Fruit fly (Drosophila melanogaster) whole organism, embryonic: ENCODE data around the gene CG7924.

ENCODE experiments used
- BEAF-32 ChIP-seq: fragments of 200-800 bp; sonication (Bioruptor generic); optimal IDR thresholded peaks from 3 replicates; lab custom pipeline; 2017; ENCODE audit warnings: missing biosample characterization, missing genetic modification characterization, mild to moderate bottlenecking, moderate library complexity, missing genetic modification reagents
- CG10209 ChIP-seq: fragments of 200-800 bp; sonication (Bioruptor generic); optimal IDR thresholded peaks from 3 replicates; lab custom pipeline; 2017; ENCODE audit warnings: missing biosample characterization, mild to moderate bottlenecking, missing genetic modification characterization, missing genetic modification reagents
- CG11398 ChIP-seq: fragments of 200-800 bp; sonication (Bioruptor generic); optimal IDR thresholded peaks from 2 replicates; lab custom pipeline; 2016; ENCODE audit warnings: missing biosample characterization, missing genetic modification characterization
- CG11560 ChIP-seq: fragments of 200-800 bp; sonication (Bioruptor generic); IDR thresholded peaks from 3 replicates; pipeline ENCODE4 v1.3.6; 2022; ENCODE audit warnings: missing biosample characterization, missing genetic modification characterization
- CG12769 ChIP-seq: fragments of 200-800 bp; sonication (Bioruptor generic); optimal IDR thresholded peaks from 2 replicates; lab custom pipeline; 2019; ENCODE audit warnings: missing biosample characterization, mild to moderate bottlenecking, missing genetic modification characterization, moderate library complexity
- CG14667 ChIP-seq: fragments of 200-800 bp; sonication (Bioruptor generic); IDR thresholded peaks from 2 replicates; pipeline ENCODE4 v1.3.6; 2022; ENCODE audit warnings: missing biosample characterization, missing genetic modification characterization
- CG14710 ChIP-seq: fragments of 200-800 bp; sonication (Bioruptor generic); optimal IDR thresholded peaks from 3 replicates; lab custom pipeline; 2019; ENCODE audit warnings: missing biosample characterization, mild to moderate bottlenecking, missing genetic modification characterization, moderate library complexity
- CG17612 ChIP-seq: fragments of 200-800 bp; sonication (Bioruptor generic); IDR thresholded peaks from 2 replicates; pipeline ENCODE4 v1.3.6; 2022; ENCODE audit warnings: missing biosample characterization, missing genetic modification characterization
- CG3838 ChIP-seq: fragments of 200-800 bp; sonication (Bioruptor generic); optimal IDR thresholded peaks from 3 replicates; lab custom pipeline; 2016; ENCODE audit warnings: missing biosample characterization, missing genetic modification characterization
- CG4404 ChIP-seq: fragments of 200-800 bp; sonication (Bioruptor generic); IDR thresholded peaks from 2 replicates; pipeline ENCODE4 v1.3.6; 2022; ENCODE audit warnings: missing biosample characterization, missing genetic modification characterization
- CG4617 ChIP-seq: fragments of 200-800 bp; sonication (Bioruptor generic); optimal IDR thresholded peaks from 3 replicates; lab custom pipeline; 2016; ENCODE audit warnings: missing biosample characterization, missing genetic modification characterization, borderline replicate concordance
- CG5180 ChIP-seq: fragments of 200-800 bp; sonication (Bioruptor generic); optimal IDR thresholded peaks from 3 replicates; lab custom pipeline; 2017; ENCODE audit warnings: missing biosample characterization, missing genetic modification characterization, mild to moderate bottlenecking, moderate library complexity, missing genetic modification reagents
- Dbx ChIP-seq: fragments of 200-800 bp; sonication (Bioruptor generic); IDR thresholded peaks from 3 replicates; pipeline ENCODE4 v1.3.6; 2022; ENCODE audit warnings: missing biosample characterization, missing genetic modification characterization
- Elba2 ChIP-seq: fragments of 200-800 bp; sonication (Bioruptor generic); optimal IDR thresholded peaks from 3 replicates; lab custom pipeline; 2016; ENCODE audit warnings: missing biosample characterization, missing genetic modification characterization
- Ets65A ChIP-seq: fragments of 200-800 bp; sonication (Bioruptor generic); peaks from one replicate; lab custom pipeline; 2016; ENCODE audit warnings: missing biosample characterization, missing genetic modification characterization
- HLHmδ ChIP-seq: fragments of 200-800 bp; sonication (Bioruptor generic); optimal IDR thresholded peaks from 2 replicates; lab custom pipeline; 2018; ENCODE audit warnings: missing biosample characterization, mild to moderate bottlenecking, missing genetic modification characterization, moderate library complexity
- Kr ChIP-seq: fragments of 200-800 bp; sonication (Bioruptor generic); optimal IDR thresholded peaks from 2 replicates; lab custom pipeline; 2017; ENCODE audit warnings: missing biosample characterization, mild to moderate bottlenecking, missing genetic modification characterization
- Lpt ChIP-seq: fragments of >200 bp; optimal IDR thresholded peaks from 2 replicates; lab custom pipeline; 2018; ENCODE audit warnings: missing biosample characterization, missing genetic modification characterization
- Mes4 ChIP-seq: fragments of 200-800 bp; sonication (Bioruptor generic); optimal IDR thresholded peaks from 2 replicates; lab custom pipeline; 2016; ENCODE audit warnings: missing biosample characterization, missing genetic modification characterization
- Mrtf ChIP-seq: fragments of 200-800 bp; sonication (Bioruptor generic); IDR thresholded peaks from 3 replicates; pipeline ENCODE4 v1.3.6; 2022; ENCODE audit warnings: missing biosample characterization, missing genetic modification characterization
- Neu2 ChIP-seq: fragments of 200-800 bp; sonication (Bioruptor generic); optimal IDR thresholded peaks from 3 replicates; lab custom pipeline; 2016; ENCODE audit warnings: missing biosample characterization, missing genetic modification characterization, borderline replicate concordance
- Nf-YA ChIP-seq: fragments of 200-800 bp; sonication (Bioruptor generic); IDR thresholded peaks from 2 replicates; pipeline ENCODE4 v1.3.6; 2022; ENCODE audit warnings: missing biosample characterization, missing genetic modification characterization
- Rfx ChIP-seq: fragments of 200-800 bp; sonication (Bioruptor generic); IDR thresholded peaks from 2 replicates; pipeline ENCODE4 v1.3.6; 2022; ENCODE audit warnings: missing biosample characterization, missing genetic modification characterization
- Spps ChIP-seq: fragments of 200-800 bp; sonication (Bioruptor generic); optimal IDR thresholded peaks from 2 replicates; lab custom pipeline; 2018; ENCODE audit warnings: missing biosample characterization, mild to moderate bottlenecking, missing genetic modification characterization
- Sry-β ChIP-seq: fragments of 200-800 bp; sonication (Bioruptor generic); optimal IDR thresholded peaks from 2 replicates; lab custom pipeline; 2018; ENCODE audit warnings: missing biosample characterization, mild to moderate bottlenecking, missing genetic modification characterization, moderate library complexity
- Stat92E ChIP-seq, 3 experiments: fragments of >200 bp in 2 of 3; fragments of 200-800 bp in 1 of 3; sonication (Bioruptor generic) in 1 of 3; optimal IDR thresholded peaks; 2 replicates each; lab custom pipeline; 2017 to 2019; ENCODE audit warnings: missing biosample characterization in 3 of 3, missing genetic modification characterization in 3 of 3, mild to moderate bottlenecking in 1 of 3, moderate library complexity in 1 of 3
- Tbp ChIP-seq: fragments of >200 bp; optimal IDR thresholded peaks from 2 replicates; lab custom pipeline; 2018; ENCODE audit warnings: missing biosample characterization, missing genetic modification characterization
- ato ChIP-seq: fragments of 200-800 bp; sonication (Bioruptor generic); IDR thresholded peaks from 2 replicates; pipeline ENCODE4 v1.3.6; 2022; ENCODE audit warnings: missing biosample characterization, missing genetic modification characterization; ENCODE audit not compliant: partially characterized antibody
- bbx ChIP-seq: fragments of 200-800 bp; sonication (Bioruptor generic); IDR thresholded peaks from 2 replicates; pipeline ENCODE4 v1.3.6; 2022; ENCODE audit warnings: missing biosample characterization, missing genetic modification characterization; ENCODE audit not compliant: partially characterized antibody
- btn ChIP-seq: fragments of 200-800 bp; sonication (Bioruptor generic); optimal IDR thresholded peaks from 2 replicates; lab custom pipeline; 2016; ENCODE audit warnings: missing biosample characterization, missing genetic modification characterization
- cwo ChIP-seq: fragments of 200-800 bp; sonication (Bioruptor generic); optimal IDR thresholded peaks from 3 replicates; lab custom pipeline; 2017; ENCODE audit warnings: missing biosample characterization, missing genetic modification characterization, mild to moderate bottlenecking, moderate library complexity, missing genetic modification reagents
- dysf ChIP-seq: fragments of 200-800 bp; sonication (Bioruptor generic); IDR thresholded peaks from 3 replicates; pipeline ENCODE4 v1.3.6; 2022; ENCODE audit warnings: missing biosample characterization, missing genetic modification characterization
- fd102C ChIP-seq: fragments of 200-800 bp; sonication (Bioruptor generic); optimal IDR thresholded peaks from 2 replicates; lab custom pipeline; 2018; ENCODE audit warnings: missing biosample characterization, mild to moderate bottlenecking, missing genetic modification characterization, moderate library complexity
- grn ChIP-seq: fragments of 200-800 bp; sonication (Bioruptor generic); optimal IDR thresholded peaks from 3 replicates; lab custom pipeline; 2017; ENCODE audit warnings: missing biosample characterization, missing genetic modification characterization
- lbe ChIP-seq: fragments of 200-800 bp; sonication (Bioruptor generic); optimal IDR thresholded peaks from 2 replicates; lab custom pipeline; 2016; ENCODE audit warnings: missing biosample characterization, mild to moderate bottlenecking, missing genetic modification characterization
- lilli ChIP-seq: fragments of 200-800 bp; sonication (Bioruptor generic); optimal IDR thresholded peaks from 3 replicates; lab custom pipeline; 2016; ENCODE audit warnings: missing biosample characterization, missing genetic modification characterization
- mld ChIP-seq: fragments of 200-800 bp; sonication (Bioruptor generic); IDR thresholded peaks from 3 replicates; pipeline ENCODE4 v1.3.6; 2022; ENCODE audit warnings: missing biosample characterization, missing genetic modification characterization; ENCODE audit not compliant: partially characterized antibody
- nerfin-1 ChIP-seq: fragments of 200-800 bp; sonication (Bioruptor generic); optimal IDR thresholded peaks from 3 replicates; lab custom pipeline; 2019; ENCODE audit warnings: missing biosample characterization, mild to moderate bottlenecking, missing genetic modification characterization, moderate library complexity
- nerfin-2 ChIP-seq: fragments of 200-800 bp; sonication (Bioruptor generic); IDR thresholded peaks from 2 replicates; pipeline ENCODE4 v1.3.6; 2022; ENCODE audit warnings: missing biosample characterization, missing genetic modification characterization; ENCODE audit not compliant: partially characterized antibody
- nmo ChIP-seq: fragments of 200-800 bp; sonication (Bioruptor generic); optimal IDR thresholded peaks from 2 replicates; lab custom pipeline; 2018; ENCODE audit warnings: missing biosample characterization, mild to moderate bottlenecking, missing genetic modification characterization, moderate library complexity
- peb ChIP-seq: fragments of 200-800 bp; sonication (Bioruptor generic); IDR thresholded peaks from 2 replicates; pipeline ENCODE4 v1.3.6; 2022; ENCODE audit warnings: missing biosample characterization, missing genetic modification characterization
- pita ChIP-seq: fragments of 200-800 bp; sonication (Bioruptor generic); optimal IDR thresholded peaks from 2 replicates; lab custom pipeline; 2017; ENCODE audit warnings: missing biosample characterization, mild to moderate bottlenecking, missing genetic modification characterization
- psq ChIP-seq: fragments of 200-800 bp; sonication (Bioruptor generic); optimal IDR thresholded peaks from 2 replicates; lab custom pipeline; 2017; ENCODE audit warnings: missing biosample characterization, missing genetic modification characterization
- pzg ChIP-seq: fragments of 200-800 bp; sonication (Bioruptor generic); optimal IDR thresholded peaks from 3 replicates; lab custom pipeline; 2018; ENCODE audit warnings: missing biosample characterization, mild to moderate bottlenecking, missing genetic modification characterization, moderate library complexity
- sc ChIP-seq, 3 experiments: fragments of >200 bp in 2 of 3; fragments of 200-800 bp in 1 of 3; sonication (Bioruptor generic) in 1 of 3; optimal IDR thresholded peaks; 2 replicates in 2 of 3; 3 replicates in 1 of 3; lab custom pipeline; 2017; ENCODE audit warnings: mild to moderate bottlenecking in 1 of 3, missing biosample characterization in 1 of 3, missing genetic modification characterization in 1 of 3, missing genetic modification reagents in 1 of 3
- scrt ChIP-seq: fragments of 200-800 bp; sonication (Bioruptor generic); optimal IDR thresholded peaks from 2 replicates; lab custom pipeline; 2018; ENCODE audit warnings: missing biosample characterization, mild to moderate bottlenecking, missing genetic modification characterization, moderate library complexity
- sd ChIP-seq: fragments of 200-800 bp; sonication (Bioruptor generic); optimal IDR thresholded peaks from 3 replicates; lab custom pipeline; 2018; ENCODE audit warnings: missing biosample characterization, mild to moderate bottlenecking, missing genetic modification characterization, moderate library complexity
- sens ChIP-seq: fragments of 200-800 bp; sonication (Bioruptor generic); peaks from one replicate; lab custom pipeline; 2016; ENCODE audit warnings: missing biosample characterization, missing genetic modification characterization
- stc ChIP-seq: fragments of 200-800 bp; sonication (Bioruptor generic); IDR thresholded peaks from 2 replicates; pipeline ENCODE4 v1.3.6; 2022; ENCODE audit warnings: missing biosample characterization, missing genetic modification characterization
- wek ChIP-seq: fragments of 200-800 bp; sonication (Bioruptor generic); optimal IDR thresholded peaks from 3 replicates; lab custom pipeline; 2018; ENCODE audit warnings: missing biosample characterization, mild to moderate bottlenecking, missing genetic modification characterization, moderate library complexity

Gene CG7924

DNA sequence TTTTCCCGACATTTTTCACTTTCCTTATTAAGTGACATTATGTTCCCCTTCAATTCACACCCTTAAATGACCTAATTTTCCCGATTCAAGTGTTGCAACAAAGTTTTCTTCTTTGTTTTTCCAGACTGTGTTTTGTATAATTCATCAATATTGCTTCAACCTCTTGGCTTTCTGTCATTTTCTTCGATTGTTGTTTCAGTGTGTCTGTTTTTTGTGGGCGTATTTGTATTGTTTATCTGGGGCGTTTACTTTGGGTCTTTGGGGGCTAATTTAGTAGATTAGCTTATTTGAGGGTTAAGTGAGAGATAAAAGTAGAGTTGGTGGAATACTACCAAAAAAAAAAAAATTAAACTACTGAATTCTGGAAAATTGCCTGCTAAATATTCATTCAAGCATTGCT lies 37.6 kb upstream of the CG7924 start (continued):
- TF ChIP-seq CG10209 (peak; percentile 21), CG12769 (tag; lab: Kevin White, UChicago) (no peak), sens (GFP tag; lab: Kevin White, UChicago) (peak; percentile 81), bbx (GFP tag; lab: Robert Waterston, UW) (no peak), Neu2 (GFP tag; lab: Kevin White, UChicago) (no peak), BEAF-32 (no peak), CG11560 (tag; lab: Robert Waterston, UW) (no peak), Elba2 (GFP tag; lab: Kevin White, UChicago) (no peak), grn (GFP tag; lab: Kevin White, UChicago) (no peak), scrt (GFP tag; lab: Kevin White, UChicago) (peak; percentile 38), lbe (GFP tag; lab: Kevin White, UChicago) (no peak), Spps (no peak), Dbx (0 out of 3 replicates have a peak, but pooled peaks have one; percentile 21), ato (no peak), CG14710 (tag; lab: Kevin White, UChicago) (peak; percentile 26), CG17612 (no peak), peb (GFP tag; lab: Robert Waterston, UW) (no peak), pita (no peak), Sry-β (peak; percentile 37), CG11398 (GFP tag; lab: Kevin White, UChicago) (peak; percentile 64), wek (GFP tag; lab: Kevin White, UChicago) (peak; percentile 61), Lpt (GFP tag; lab: Kevin White, UChicago) (no peak), HLHmδ (GFP tag; lab: Kevin White, UChicago) (no peak), CG4404 (no peak), stc (GFP tag; lab: Robert Waterston, UW) (no peak), CG5180 (peak; percentile 38), dysf (GFP tag; lab: Robert Waterston, UW) (no peak), fd102C (GFP tag; lab: Kevin White, UChicago) (no peak), Ets65A (GFP tag; lab: Kevin White, UChicago) (no peak), mld (GFP tag; lab: Robert Waterston, UW) (no peak), Mrtf (no peak), Kr (GFP tag; lab: Kevin White, UChicago) (peak; percentile 20), nerfin-2 (GFP tag; lab: Robert Waterston, UW) (no peak), sd (tag; lab: Kevin White, UChicago) (no peak), nerfin-1 (tag; lab: Kevin White, UChicago) (peak; percentile 37), psq (GFP tag; lab: Kevin White, UChicago) (no peak), CG14667 (no peak), Mes4 (GFP tag; lab: Kevin White, UChicago) (no peak), Tbp (GFP tag; lab: Kevin White, UChicago) (no peak), CG4617 (GFP tag; lab: Kevin White, UChicago) (no peak), cwo (no peak), Nf-YA (GFP tag; lab: Robert Waterston, UW) (0 out of 2 replicates have a peak, but pooled peaks have one; percentile 10), CG3838 (no peak), btn (no peak), Stat92E (GFP tag; optimal IDR thresholded peaks at IDR 0.05; lab: Kevin White, UChicago) (no peak), sc (optimal IDR thresholded peaks at IDR 0.05; lab: Kevin White, UChicago) (no peak), sc (GFP tag; optimal IDR thresholded peaks at IDR 0.05; lab: Kevin White, UChicago) (peak; percentile 33), nmo (GFP tag; lab: Kevin White, UChicago) (no peak), lilli (GFP tag; lab: Kevin White, UChicago) (no peak), pzg (no peak), Rfx (GFP tag; lab: Robert Waterston, UW) (no peak)
